Fruit fly (Drosophila melanogaster) whole organism, embryonic: ENCODE results near the gene CG31778.

ENCODE experiments used
- ATbp ChIP-seq: fragments of 200-800 bp; sonication (Bioruptor generic); optimal IDR thresholded peaks from 2 replicates; lab custom pipeline; 2017; ENCODE audit warnings: missing biosample characterization, mild to moderate bottlenecking, missing genetic modification characterization, missing genetic modification reagents
- BEAF-32 ChIP-seq: fragments of 200-800 bp; sonication (Bioruptor generic); optimal IDR thresholded peaks from 3 replicates; lab custom pipeline; 2017; ENCODE audit warnings: missing biosample characterization, missing genetic modification characterization, mild to moderate bottlenecking, moderate library complexity, missing genetic modification reagents
- CG10274 ChIP-seq: fragments of 200-800 bp; sonication (Bioruptor generic); optimal IDR thresholded peaks from 3 replicates; lab custom pipeline; 2017; ENCODE audit warnings: missing biosample characterization, mild to moderate bottlenecking, missing genetic modification characterization
- CG12155 ChIP-seq: fragments of 200-800 bp; sonication (Bioruptor generic); optimal IDR thresholded peaks from 3 replicates; lab custom pipeline; 2016; ENCODE audit warnings: missing biosample characterization, missing genetic modification characterization
- CG12744 ChIP-seq: fragments of 200-800 bp; sonication (Bioruptor generic); optimal IDR thresholded peaks from 2 replicates; lab custom pipeline; 2016; ENCODE audit warnings: missing biosample characterization, missing genetic modification characterization
- CG13624 ChIP-seq: fragments of 200-800 bp; sonication (Bioruptor generic); optimal IDR thresholded peaks from 2 replicates; lab custom pipeline; 2016; ENCODE audit warnings: missing biosample characterization, missing genetic modification characterization
- CG17359 ChIP-seq: fragments of 200-800 bp; sonication (Bioruptor generic); optimal IDR thresholded peaks from 3 replicates; lab custom pipeline; 2018; ENCODE audit warnings: missing biosample characterization, mild to moderate bottlenecking, missing genetic modification characterization, moderate library complexity
- CG18011 ChIP-seq: fragments of 200-800 bp; sonication (Bioruptor generic); optimal IDR thresholded peaks from 2 replicates; lab custom pipeline; 2017; ENCODE audit warnings: missing biosample characterization, missing genetic modification characterization, mild to moderate bottlenecking, moderate library complexity, missing genotype
- CG31388 ChIP-seq: fragments of 200-800 bp; sonication (Bioruptor generic); optimal IDR thresholded peaks from 2 replicates; lab custom pipeline; 2016; ENCODE audit warnings: missing biosample characterization, missing genetic modification characterization
- CG32767 ChIP-seq: fragments of 200-800 bp; sonication (Bioruptor generic); IDR thresholded peaks from 2 replicates; pipeline ENCODE4 v1.3.6; 2022; ENCODE audit warnings: missing biosample characterization, missing genetic modification characterization
- CG3838 ChIP-seq: fragments of 200-800 bp; sonication (Bioruptor generic); optimal IDR thresholded peaks from 3 replicates; lab custom pipeline; 2016; ENCODE audit warnings: missing biosample characterization, missing genetic modification characterization
- CG4282 ChIP-seq: fragments of 200-800 bp; sonication (Bioruptor generic); optimal IDR thresholded peaks from 2 replicates; lab custom pipeline; 2016; ENCODE audit warnings: missing biosample characterization, missing genetic modification characterization
- CG4707 ChIP-seq: fragments of 200-800 bp; sonication (Bioruptor generic); optimal IDR thresholded peaks from 2 replicates; lab custom pipeline; 2018; ENCODE audit warnings: missing biosample characterization, mild to moderate bottlenecking, missing genetic modification characterization, moderate library complexity
- CG7987 ChIP-seq: fragments of 200-800 bp; sonication (Bioruptor generic); optimal IDR thresholded peaks from 2 replicates; lab custom pipeline; 2018; ENCODE audit warnings: missing biosample characterization, mild to moderate bottlenecking, missing genetic modification characterization, moderate library complexity
- CG8290 ChIP-seq, 3 experiments: fragments of 200-800 bp; sonication (Bioruptor generic); optimal IDR thresholded peaks; 2 replicates each; lab custom pipeline; 2016 to 2019; ENCODE audit warnings: missing biosample characterization in 3 of 3, missing genetic modification characterization in 3 of 3, mild to moderate bottlenecking in 2 of 3, moderate library complexity in 1 of 3
- CG9797 ChIP-seq: fragments of 200-800 bp; sonication (Bioruptor generic); optimal IDR thresholded peaks from 3 replicates; lab custom pipeline; 2018; ENCODE audit warnings: missing biosample characterization, mild to moderate bottlenecking, missing genetic modification characterization
- Doc3 ChIP-seq: fragments of 200-800 bp; sonication (Bioruptor generic); IDR thresholded peaks from 3 replicates; pipeline ENCODE4 v1.3.6; 2022; ENCODE audit warnings: missing biosample characterization, missing genetic modification characterization; ENCODE audit not compliant: partially characterized antibody
- Drgx ChIP-seq: fragments of 200-800 bp; sonication (Bioruptor generic); IDR thresholded peaks from 2 replicates; pipeline ENCODE4 v1.3.6; 2022; ENCODE audit warnings: missing biosample characterization, missing genetic modification characterization
- Elba2 ChIP-seq: fragments of 200-800 bp; sonication (Bioruptor generic); optimal IDR thresholded peaks from 3 replicates; lab custom pipeline; 2016; ENCODE audit warnings: missing biosample characterization, missing genetic modification characterization
- Gsc ChIP-seq: fragments of 200-800 bp; sonication (Bioruptor generic); IDR thresholded peaks from 2 replicates; pipeline ENCODE4 v1.3.6; 2022; ENCODE audit warnings: missing biosample characterization, missing genetic modification characterization
- HmgZ ChIP-seq: fragments of 200-800 bp; sonication (Bioruptor generic); optimal IDR thresholded peaks from 2 replicates; lab custom pipeline; 2018; ENCODE audit warnings: missing biosample characterization, mild to moderate bottlenecking, missing genetic modification characterization
- Kr ChIP-seq: fragments of 200-800 bp; sonication (Bioruptor generic); optimal IDR thresholded peaks from 2 replicates; lab custom pipeline; 2017; ENCODE audit warnings: missing biosample characterization, mild to moderate bottlenecking, missing genetic modification characterization
- Lim3 ChIP-seq: fragments of 200-800 bp; sonication (Bioruptor generic); IDR thresholded peaks from 2 replicates; pipeline ENCODE4 v1.3.6; 2022; ENCODE audit warnings: missing biosample characterization, missing genetic modification characterization
- Mrtf ChIP-seq: fragments of 200-800 bp; sonication (Bioruptor generic); IDR thresholded peaks from 3 replicates; pipeline ENCODE4 v1.3.6; 2022; ENCODE audit warnings: missing biosample characterization, missing genetic modification characterization
- NC2α ChIP-seq: fragments of 200-800 bp; sonication (Bioruptor generic); optimal IDR thresholded peaks from 2 replicates; lab custom pipeline; 2016; ENCODE audit warnings: missing biosample characterization, missing genetic modification characterization
- Oaz ChIP-seq: fragments of 200-800 bp; sonication (Bioruptor generic); IDR thresholded peaks from 2 replicates; pipeline ENCODE4 v1.3.6; 2022; ENCODE audit warnings: missing biosample characterization, missing genetic modification characterization
- ac ChIP-seq: fragments of 200-800 bp; sonication (Bioruptor generic); optimal IDR thresholded peaks from 3 replicates; lab custom pipeline; 2017; ENCODE audit warnings: missing biosample characterization, mild to moderate bottlenecking, missing genetic modification characterization
- amos ChIP-seq: fragments of 200-800 bp; sonication (Bioruptor generic); IDR thresholded peaks from 2 replicates; pipeline ENCODE4 v1.3.6; 2022; ENCODE audit warnings: missing biosample characterization, missing genetic modification characterization; ENCODE audit not compliant: partially characterized antibody
- dan ChIP-seq: fragments of 200-800 bp; sonication (Bioruptor generic); IDR thresholded peaks from 2 replicates; pipeline ENCODE4 v1.3.6; 2022; ENCODE audit warnings: missing biosample characterization, missing genetic modification characterization
- dpn ChIP-seq, 2 experiments: fragments of 200-800 bp; sonication (Bioruptor generic); optimal IDR thresholded peaks; 3 replicates each; lab custom pipeline; 2016; ENCODE audit warnings: missing biosample characterization in 2 of 2, missing genetic modification characterization in 2 of 2
- gce ChIP-seq: fragments of 200-800 bp; sonication (Bioruptor generic); IDR thresholded peaks from 3 replicates; pipeline ENCODE4 v1.3.6; 2022; ENCODE audit warnings: missing biosample characterization, missing genetic modification characterization
- gem ChIP-seq: fragments of 200-800 bp; sonication (Bioruptor generic); optimal IDR thresholded peaks from 2 replicates; lab custom pipeline; 2019; ENCODE audit warnings: missing biosample characterization, mild to moderate bottlenecking, missing genetic modification characterization, moderate library complexity
- grn ChIP-seq: fragments of 200-800 bp; sonication (Bioruptor generic); optimal IDR thresholded peaks from 3 replicates; lab custom pipeline; 2017; ENCODE audit warnings: missing biosample characterization, missing genetic modification characterization
- gro ChIP-seq: fragments of 200-800 bp; sonication (Bioruptor generic); optimal IDR thresholded peaks from 2 replicates; lab custom pipeline; 2016; ENCODE audit warnings: missing biosample characterization, missing genetic modification characterization
- maf-S ChIP-seq: fragments of 200-800 bp; sonication (Bioruptor generic); optimal IDR thresholded peaks from 2 replicates; lab custom pipeline; 2016; ENCODE audit warnings: missing biosample characterization, missing genetic modification characterization
- mam ChIP-seq: fragments of 200-800 bp; sonication (Bioruptor generic); optimal IDR thresholded peaks from 3 replicates; lab custom pipeline; 2016; ENCODE audit warnings: missing biosample characterization, missing genetic modification characterization
- mirr ChIP-seq: fragments of 200-800 bp; sonication (Bioruptor generic); optimal IDR thresholded peaks from 3 replicates; lab custom pipeline; 2018; ENCODE audit warnings: missing biosample characterization, mild to moderate bottlenecking, missing genetic modification characterization
- nau ChIP-seq: fragments of 200-800 bp; sonication (Bioruptor generic); optimal IDR thresholded peaks from 3 replicates; lab custom pipeline; 2017; ENCODE audit warnings: missing biosample characterization, mild to moderate bottlenecking, missing genetic modification characterization, missing genetic modification reagents
- nom ChIP-seq: fragments of 200-800 bp; sonication (Bioruptor generic); optimal IDR thresholded peaks from 2 replicates; lab custom pipeline; 2017; ENCODE audit warnings: missing biosample characterization, missing genetic modification characterization, mild to moderate bottlenecking, moderate library complexity, missing genetic modification reagents
- peb ChIP-seq: fragments of 200-800 bp; sonication (Bioruptor generic); IDR thresholded peaks from 2 replicates; pipeline ENCODE4 v1.3.6; 2022; ENCODE audit warnings: missing biosample characterization, missing genetic modification characterization
- prd ChIP-seq, 3 experiments: fragments of >200 bp in 2 of 3; fragments of 200-800 bp in 1 of 3; sonication (Bioruptor generic) in 1 of 3; optimal IDR thresholded peaks in 2 of 3; IDR thresholded peaks in 1 of 3; 2 replicates in 2 of 3; 3 replicates in 1 of 3; pipeline versions ENCODE4 v1.3.6 to Lab custom; 2017 to 2022; ENCODE audit warnings: missing biosample characterization in 1 of 3, missing genetic modification characterization in 1 of 3
- repo ChIP-seq: fragments of 200-800 bp; sonication (Bioruptor generic); optimal IDR thresholded peaks from 2 replicates; lab custom pipeline; 2016; ENCODE audit warnings: missing biosample characterization, missing genetic modification characterization
- rib ChIP-seq: fragments of 200-800 bp; sonication (Bioruptor generic); IDR thresholded peaks from 2 replicates; pipeline ENCODE4 v1.3.6; 2022; ENCODE audit warnings: missing biosample characterization, missing genetic modification characterization
- sc ChIP-seq, 3 experiments: fragments of >200 bp in 2 of 3; fragments of 200-800 bp in 1 of 3; sonication (Bioruptor generic) in 1 of 3; optimal IDR thresholded peaks; 2 replicates in 2 of 3; 3 replicates in 1 of 3; lab custom pipeline; 2017; ENCODE audit warnings: mild to moderate bottlenecking in 1 of 3, missing biosample characterization in 1 of 3, missing genetic modification characterization in 1 of 3, missing genetic modification reagents in 1 of 3
- schlank ChIP-seq: fragments of 200-800 bp; sonication (Bioruptor generic); optimal IDR thresholded peaks from 2 replicates; lab custom pipeline; 2018; ENCODE audit warnings: missing biosample characterization, mild to moderate bottlenecking, missing genetic modification characterization
- sr ChIP-seq: fragments of 200-800 bp; sonication (Bioruptor generic); IDR thresholded peaks from 3 replicates; pipeline ENCODE4 v1.3.6; 2022; ENCODE audit warnings: missing biosample characterization, missing genetic modification characterization
- tll ChIP-seq, 2 experiments: fragments of 200-800 bp in 1 of 2; fragments of >200 bp in 1 of 2; sonication (Bioruptor generic) in 1 of 2; optimal IDR thresholded peaks; 2 replicates each; lab custom pipeline; 2017 to 2019; ENCODE audit warnings: missing biosample characterization in 2 of 2, missing genetic modification characterization in 2 of 2, mild to moderate bottlenecking in 1 of 2, moderate library complexity in 1 of 2
- twi ChIP-seq: fragments of 200-800 bp; optimal IDR thresholded peaks from 2 replicates; lab custom pipeline; 2019; ENCODE audit warnings: missing biosample characterization, mild to moderate bottlenecking, missing genetic modification characterization, moderate library complexity
- vnd ChIP-seq: fragments of 200-800 bp; sonication (Bioruptor generic); IDR thresholded peaks from 3 replicates; pipeline ENCODE4 v1.3.6; 2022; ENCODE audit warnings: missing biosample characterization, missing genetic modification characterization; ENCODE audit not compliant: partially characterized antibody
- zen2 ChIP-seq: fragments of 200-800 bp; sonication (Bioruptor generic); IDR thresholded peaks from 3 replicates; pipeline ENCODE4 v1.3.6; 2022; ENCODE audit warnings: missing biosample characterization, missing genetic modification characterization; ENCODE audit not compliant: partially characterized antibody

The CG31778 gene

DNA sequence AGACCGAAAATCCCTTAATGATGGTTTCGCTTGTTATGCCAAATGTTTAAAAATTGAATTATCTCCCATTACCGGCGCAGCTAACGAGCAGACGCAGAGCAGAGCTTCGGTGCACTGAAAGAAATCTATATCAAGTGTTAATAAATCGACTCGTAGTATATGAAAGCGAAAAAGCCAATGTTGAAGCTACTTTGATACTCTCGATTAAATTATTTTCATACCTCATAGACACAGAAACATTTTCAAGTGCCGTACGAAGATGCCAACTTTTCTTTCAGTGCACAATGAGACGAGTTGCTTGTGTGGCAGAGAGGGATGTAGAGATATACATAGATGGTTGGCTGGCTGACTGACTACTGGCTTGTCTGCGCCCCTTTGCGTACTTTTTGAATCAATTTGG lies 29.5 kb downstream of the CG31778 start (continued):
- TF ChIP-seq Drgx (GFP tag; lab: Robert Waterston, UW): no peak
- 0 out of 3 replicates have a peak, but pooled peaks have one; percentile 23 for TF ChIP-seq Mrtf
- no peak for TF ChIP-seq maf-S (GFP tag; lab: Kevin White, UChicago)
- TF ChIP-seq Elba2 (GFP tag; lab: Kevin White, UChicago): no peak
- no peak for TF ChIP-seq grn (GFP tag; lab: Kevin White, UChicago)
- TF ChIP-seq mam: no peak
- TF ChIP-seq repo (GFP tag; lab: Kevin White, UChicago): no peak
- no peak for TF ChIP-seq ac
- no peak for TF ChIP-seq dan (GFP tag; lab: Robert Waterston, UW)
- peak; percentile 55 for TF ChIP-seq gem (tag; lab: Kevin White, UChicago)
- TF ChIP-seq Doc3 (GFP tag; lab: Robert Waterston, UW): no peak
- TF ChIP-seq mirr (GFP tag; lab: Kevin White, UChicago): no peak
- no peak for TF ChIP-seq tll (GFP tag; optimal IDR thresholded peaks at IDR 0.05; lab: Kevin White, UChicago)
- TF ChIP-seq CG7987 (GFP tag; lab: Kevin White, UChicago): no peak
- no peak for TF ChIP-seq twi (tag; lab: Kevin White, UChicago)
- TF ChIP-seq CG12155 (GFP tag; lab: Kevin White, UChicago): no peak
- no peak for TF ChIP-seq amos (GFP tag; lab: Robert Waterston, UW)
- TF ChIP-seq rib (GFP tag; lab: Robert Waterston, UW): no peak
- TF ChIP-seq dpn (GFP tag; optimal IDR thresholded peaks at IDR 0.05; lab: Kevin White, UChicago): no peak
- peak; percentile 16 for TF ChIP-seq NC2α (GFP tag; lab: Kevin White, UChicago)
- no peak for TF ChIP-seq nom (GFP tag; lab: Kevin White, UChicago)
- no peak for TF ChIP-seq Lim3 (GFP tag; lab: Robert Waterston, UW)
- no peak for TF ChIP-seq CG17359
- TF ChIP-seq prd (optimal IDR thresholded peaks at IDR 0.05; lab: Kevin White, UChicago): no peak
- TF ChIP-seq prd (GFP tag; IDR thresholded peaks at IDR 0.05; lab: Robert Waterston, UW): peak; percentile 71
- no peak for TF ChIP-seq zen2 (GFP tag; lab: Robert Waterston, UW)
- no peak for TF ChIP-seq CG4707
- no peak for TF ChIP-seq vnd (GFP tag; lab: Robert Waterston, UW)
- TF ChIP-seq CG8290 (GFP tag; optimal IDR thresholded peaks at IDR 0.05; lab: Kevin White, UChicago): no peak
- TF ChIP-seq CG8290 (tag; optimal IDR thresholded peaks at IDR 0.05; lab: Kevin White, UChicago): no peak
- TF ChIP-seq sr (GFP tag; lab: Robert Waterston, UW): no peak
- no peak for TF ChIP-seq CG4282 (GFP tag; lab: Kevin White, UChicago)
- TF ChIP-seq CG32767 (GFP tag; lab: Robert Waterston, UW): no peak
- no peak for TF ChIP-seq nau
- TF ChIP-seq peb (GFP tag; lab: Robert Waterston, UW): no peak
- TF ChIP-seq HmgZ (tag; lab: Kevin White, UChicago): no peak
- TF ChIP-seq CG12744: no peak
- no peak for TF ChIP-seq Gsc (GFP tag; lab: Robert Waterston, UW)
- no peak for TF ChIP-seq CG31388
- TF ChIP-seq CG9797: no peak
- TF ChIP-seq gro (GFP tag; lab: Kevin White, UChicago): no peak
- TF ChIP-seq gce (GFP tag; lab: Robert Waterston, UW): no peak
- TF ChIP-seq CG18011 (GFP tag; lab: Kevin White, UChicago): no peak
- TF ChIP-seq BEAF-32: no peak
- no peak for TF ChIP-seq schlank
- no peak for TF ChIP-seq sc (optimal IDR thresholded peaks at IDR 0.05; lab: Kevin White, UChicago)
- no peak for TF ChIP-seq sc (GFP tag; optimal IDR thresholded peaks at IDR 0.05; lab: Kevin White, UChicago)
- no peak for TF ChIP-seq Kr (GFP tag; lab: Kevin White, UChicago)
- no peak for TF ChIP-seq Oaz (GFP tag; lab: Robert Waterston, UW)
- TF ChIP-seq ATbp (GFP tag; lab: Kevin White, UChicago): peak; percentile 17
- TF ChIP-seq CG13624: no peak
- TF ChIP-seq CG10274 (GFP tag; lab: Kevin White, UChicago): no peak
- TF ChIP-seq CG3838 (GFP tag; lab: Kevin White, UChicago): no peak
